Fruit fly (Drosophila melanogaster): ENCODE results near the gene Vsx1.

- TF ChIP-seq Ets98B (GFP tag; IDR thresholded peaks at IDR 0.05) = no peak
- no peak for TF ChIP-seq CG15710 (tag; optimal IDR thresholded peaks at IDR 0.05)
These were observed 42.6 kb downstream of the Vsx1 start for dm6 chrX:5636529-5637099.
